Worm (Caenorhabditis elegans): ENCODE results near the gene C06E1.9.

The C06E1.9 gene

DNA sequence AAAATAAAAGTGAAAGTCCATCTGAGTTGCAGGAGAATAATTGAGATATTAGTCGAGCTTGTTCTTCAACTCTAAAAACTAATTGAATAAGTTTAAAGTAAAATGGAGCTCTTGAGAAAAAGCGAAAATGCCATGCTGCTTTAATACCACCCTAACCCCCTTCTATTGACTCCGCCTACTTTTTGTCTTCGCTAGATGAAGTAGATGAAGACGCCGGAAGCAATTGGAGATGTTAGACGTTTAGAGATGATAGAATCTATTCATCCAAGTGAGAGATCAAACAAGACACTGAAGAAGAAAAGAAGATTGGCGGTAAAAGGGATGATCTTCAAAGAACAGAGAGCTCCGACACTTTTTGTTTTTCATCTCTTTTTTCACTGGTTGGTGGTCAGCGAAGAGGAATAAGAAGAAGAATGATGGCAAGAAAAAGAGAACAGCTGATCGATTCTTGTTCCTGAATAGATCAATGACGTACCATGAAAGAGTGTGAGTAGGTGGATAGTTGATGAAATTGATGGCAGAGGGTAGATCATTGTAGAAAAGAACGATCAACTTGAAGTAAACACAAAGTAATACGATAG is 44.9 kb upstream of the C06E1.9 start (continued):
- TF ChIP-seq ztf-11 (tag; optimal IDR thresholded peaks at IDR 0.05) (no peak), C04F5.9 (tag; optimal IDR thresholded peaks at IDR 0.05) (no peak)

DNA sequence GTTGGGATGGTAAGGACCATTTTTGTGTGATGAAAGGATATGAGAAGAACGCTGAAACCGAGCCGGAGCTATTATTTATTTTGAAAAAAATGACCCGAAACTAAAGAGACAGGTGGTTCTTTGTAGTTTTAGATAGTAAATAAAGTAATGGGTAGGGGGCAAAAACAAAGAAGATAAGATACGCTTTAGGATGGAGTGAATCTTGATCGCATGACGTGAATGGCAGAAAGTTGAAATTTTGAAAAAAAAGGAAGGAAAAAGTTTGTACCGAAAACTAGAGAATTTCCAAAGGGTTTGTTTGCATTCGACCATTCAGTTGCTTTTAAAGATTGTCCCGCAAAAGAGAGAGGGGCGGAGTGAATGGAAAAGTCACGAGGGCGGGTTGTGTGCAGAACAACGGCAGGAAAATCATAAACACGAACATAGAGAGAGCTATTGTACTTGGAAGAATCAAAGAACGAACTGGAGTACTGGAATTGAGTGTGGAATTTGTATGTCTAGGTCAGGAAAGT is 44.3 kb upstream of the C06E1.9 start, which contains the start of gene F22B7.9:
Gene F22B7.9, minus strand, starts transcription at position 51 of the 512 bp plus-strand sequence.
- TF ChIP-seq egl-27 (tag; optimal IDR thresholded peaks at IDR 0.05) (no peak), unc-86 (tag; optimal IDR thresholded peaks at IDR 0.05) (no peak), elt-3 (tag; optimal IDR thresholded peaks at IDR 0.05) (peak in 2 of 6 experiments; percentile 38 to 51), skn-1 (tag; optimal IDR thresholded peaks at IDR 0.05) (peak; percentile 0), nhr-84 (tag; optimal IDR thresholded peaks at IDR 0.05) (no peak), aly-2 (tag; optimal IDR thresholded peaks at IDR 0.05) (no peak), grh-1 (GFP tag; IDR thresholded peaks at IDR 0.05) (no peak), mab-9 (GFP tag; IDR thresholded peaks at IDR 0.05) (no peak), mef-2 (tag; optimal IDR thresholded peaks at IDR 0.05) (no peak), Y116A8C.19 (tag; optimal IDR thresholded peaks at IDR 0.05; ENCODE audit: borderline replicate concordance) (no peak), zag-1 (tag; optimal IDR thresholded peaks at IDR 0.05) (no peak), ama-1 (optimal IDR thresholded peaks at IDR 0.05) (peak; percentile 83), nhr-90 (tag; optimal IDR thresholded peaks at IDR 0.05; ENCODE audit: poor library complexity) (peak; percentile 20), fkh-4 (tag; optimal IDR thresholded peaks at IDR 0.05; ENCODE audit: borderline replicate concordance) (no peak), ceh-63 (GFP tag; optimal IDR thresholded peaks at IDR 0.05) (no peak), lir-3 (tag; optimal IDR thresholded peaks at IDR 0.05; ENCODE audit: poor library complexity) (no peak), efl-3 (GFP tag; optimal IDR thresholded peaks at IDR 0.05) (no peak), aha-1 (tag; optimal IDR thresholded peaks at IDR 0.05) (no peak), egl-13 (tag; optimal IDR thresholded peaks at IDR 0.05) (no peak), lin-35 (GFP tag; optimal IDR thresholded peaks at IDR 0.05) (peak in 1 of 2 experiments; percentile 34), lin-15B (tag; optimal IDR thresholded peaks at IDR 0.05) (no peak), nhr-12 (tag; optimal IDR thresholded peaks at IDR 0.05) (no peak), pax-3 (tag; optimal IDR thresholded peaks at IDR 0.05) (no peak), tbx-2 (tag; optimal IDR thresholded peaks at IDR 0.05) (peak; percentile 23), nhr-237 (tag; optimal IDR thresholded peaks at IDR 0.05) (no peak), ets-5 (GFP tag; IDR thresholded peaks at IDR 0.05) (no peak), ces-1 (GFP tag; optimal IDR thresholded peaks at IDR 0.05) (no peak), fkh-10 (GFP tag; optimal IDR thresholded peaks at IDR 0.05) (no peak), efl-1 (optimal IDR thresholded peaks at IDR 0.05) (no peak), efl-1 (GFP tag; optimal IDR thresholded peaks at IDR 0.05 in 1 of 2) (peak in 1 of 2 experiments; percentile 16), zip-4 (GFP tag; optimal IDR thresholded peaks at IDR 0.05) (no peak), hpl-2 (GFP tag; optimal IDR thresholded peaks at IDR 0.05) (no peak), ceh-88 (GFP tag; IDR thresholded peaks at IDR 0.05) (0 out of 2 replicates have a peak, but pooled peaks have one; percentile 12), unc-98 (GFP tag; IDR thresholded peaks at IDR 0.05) (no peak), nhr-11 (tag; optimal IDR thresholded peaks at IDR 0.05) (no peak), xbp-1 (tag; optimal IDR thresholded peaks at IDR 0.05) (no peak), unc-62 (GFP tag; optimal IDR thresholded peaks at IDR 0.05) (no peak), ceh-90 (tag; optimal IDR thresholded peaks at IDR 0.05) (no peak), C16A3.4 (tag; optimal IDR thresholded peaks at IDR 0.05) (peak; percentile 10), swsn-7 (tag; optimal IDR thresholded peaks at IDR 0.05) (no peak), elt-2 (tag; optimal IDR thresholded peaks at IDR 0.05) (peak; percentile 54), nhr-77 (tag; optimal IDR thresholded peaks at IDR 0.05) (peak; percentile 4), irx-1 (tag; optimal IDR thresholded peaks at IDR 0.05) (no peak), fos-1 (tag; optimal IDR thresholded peaks at IDR 0.05) (no peak), F16B12.6 (tag; optimal IDR thresholded peaks at IDR 0.05) (no peak), C04F5.9 (tag; optimal IDR thresholded peaks at IDR 0.05) (no peak), nhr-85 (tag) (peak; percentile 81), pag-3 (tag; optimal IDR thresholded peaks at IDR 0.05; ENCODE audit: borderline replicate concordance, insufficient read depth) (no peak), hlh-17 (GFP tag; optimal IDR thresholded peaks at IDR 0.05; ENCODE audit: borderline replicate concordance) (no peak), vab-15 (tag; optimal IDR thresholded peaks at IDR 0.05) (no peak)

All from whole organism, L1 larva.